Worm (Caenorhabditis elegans): ENCODE results near the gene mca-1.

The mca-1 gene

ce11 chrIV:9673683-9674336 lies 39.1 kb upstream of the mca-1 start:
- TF ChIP-seq ama-1 (optimal IDR thresholded peaks at IDR 0.05) (no peak), sea-1 (GFP tag; conservative IDR thresholded peaks at IDR 0.05) (no peak), B0310.2 (tag; optimal IDR thresholded peaks at IDR 0.05) (no peak), pes-1 (GFP tag; IDR thresholded peaks at IDR 0.05) (no peak), aly-1 (tag; optimal IDR thresholded peaks at IDR 0.05) (no peak), tbx-37 (GFP tag; conservative IDR thresholded peaks at IDR 0.05) (no peak), ets-7 (tag; optimal IDR thresholded peaks at IDR 0.05) (no peak), hmg-4 (GFP tag; optimal IDR thresholded peaks at IDR 0.05) (no peak), scrt-1 (GFP tag; IDR thresholded peaks at IDR 0.05) (no peak), ceh-36 (tag; optimal IDR thresholded peaks at IDR 0.05) (no peak), ceh-13 (GFP tag; optimal IDR thresholded peaks at IDR 0.05) (no peak), hmbx-1 (tag; optimal IDR thresholded peaks at IDR 0.05) (no peak), hnd-1 (tag; optimal IDR thresholded peaks at IDR 0.05) (no peak)

- TF ChIP-seq hnd-1 (tag; optimal IDR thresholded peaks at IDR 0.05) (no peak), aly-1 (tag; optimal IDR thresholded peaks at IDR 0.05) (no peak)
These were observed 38.5 kb upstream of the mca-1 start for ce11 chrIV:9673206-9673605.

- TF ChIP-seq scrt-1 (GFP tag; IDR thresholded peaks at IDR 0.05) (no peak), flt-1 (GFP tag; IDR thresholded peaks at IDR 0.05) (no peak), aly-1 (tag; optimal IDR thresholded peaks at IDR 0.05) (no peak), hmg-4 (GFP tag; optimal IDR thresholded peaks at IDR 0.05) (no peak), ceh-36 (tag; optimal IDR thresholded peaks at IDR 0.05) (no peak), hnd-1 (tag; optimal IDR thresholded peaks at IDR 0.05) (no peak)
These were observed 37.7 kb upstream of the mca-1 start for ce11 chrIV:9672434-9672833.

- TF ChIP-seq ama-1 (optimal IDR thresholded peaks at IDR 0.05): no peak
- no peak for TF ChIP-seq sea-1 (GFP tag; conservative IDR thresholded peaks at IDR 0.05)
- no peak for TF ChIP-seq hmbx-1 (tag; optimal IDR thresholded peaks at IDR 0.05)
- no peak for TF ChIP-seq tbx-37 (GFP tag; conservative IDR thresholded peaks at IDR 0.05)
- no peak for TF ChIP-seq tra-4 (tag; optimal IDR thresholded peaks at IDR 0.05)
- no peak for TF ChIP-seq tbx-11 (GFP tag; IDR thresholded peaks at IDR 0.05)
- TF ChIP-seq scrt-1 (GFP tag; IDR thresholded peaks at IDR 0.05): no peak
- no peak for TF ChIP-seq aly-1 (tag; optimal IDR thresholded peaks at IDR 0.05)
- no peak for TF ChIP-seq flt-1 (GFP tag; IDR thresholded peaks at IDR 0.05)
- no peak for TF ChIP-seq ceh-13 (GFP tag; optimal IDR thresholded peaks at IDR 0.05)
- no peak for TF ChIP-seq ets-7 (tag; optimal IDR thresholded peaks at IDR 0.05)
- TF ChIP-seq F13C5.2 (tag; optimal IDR thresholded peaks at IDR 0.05): no peak
These were observed 36.4 kb upstream of the mca-1 start for ce11 chrIV:9671001-9671652.

- TF ChIP-seq pes-1 (GFP tag; IDR thresholded peaks at IDR 0.05): no peak
- TF ChIP-seq F13C5.2 (tag; optimal IDR thresholded peaks at IDR 0.05): no peak
- no peak for TF ChIP-seq tra-4 (tag; optimal IDR thresholded peaks at IDR 0.05)
- TF ChIP-seq hmbx-1 (tag; optimal IDR thresholded peaks at IDR 0.05): no peak
- no peak for TF ChIP-seq ama-1 (optimal IDR thresholded peaks at IDR 0.05)
- TF ChIP-seq sea-1 (GFP tag; conservative IDR thresholded peaks at IDR 0.05): no peak
- no peak for TF ChIP-seq ets-7 (tag; optimal IDR thresholded peaks at IDR 0.05)
- TF ChIP-seq tbx-37 (GFP tag; conservative IDR thresholded peaks at IDR 0.05): no peak
- TF ChIP-seq tbx-11 (GFP tag; IDR thresholded peaks at IDR 0.05): no peak
These were observed 35.2 kb upstream of the mca-1 start for ce11 chrIV:9669969-9670368.

ce11 chrIV:9668103-9668672 lies 33.4 kb upstream of the mca-1 start:
- no peak for TF ChIP-seq tbx-11 (GFP tag; IDR thresholded peaks at IDR 0.05)
- no peak for TF ChIP-seq hmbx-1 (tag; optimal IDR thresholded peaks at IDR 0.05)
- TF ChIP-seq hnd-1 (tag; optimal IDR thresholded peaks at IDR 0.05): no peak
- TF ChIP-seq ama-1 (optimal IDR thresholded peaks at IDR 0.05): no peak
- no peak for TF ChIP-seq scrt-1 (GFP tag; IDR thresholded peaks at IDR 0.05)

ce11 chrIV:9667084-9667483 lies 32.3 kb upstream of the mca-1 start:
- TF ChIP-seq B0310.2 (tag; optimal IDR thresholded peaks at IDR 0.05): no peak
- no peak for TF ChIP-seq ets-7 (tag; optimal IDR thresholded peaks at IDR 0.05)
- TF ChIP-seq F13C5.2 (tag; optimal IDR thresholded peaks at IDR 0.05): no peak
- no peak for TF ChIP-seq ceh-36 (tag; optimal IDR thresholded peaks at IDR 0.05)
- no peak for TF ChIP-seq sea-1 (GFP tag; conservative IDR thresholded peaks at IDR 0.05)
- no peak for TF ChIP-seq ama-1 (optimal IDR thresholded peaks at IDR 0.05)
- no peak for TF ChIP-seq ceh-13 (GFP tag; optimal IDR thresholded peaks at IDR 0.05)
- no peak for TF ChIP-seq flt-1 (GFP tag; IDR thresholded peaks at IDR 0.05)
- TF ChIP-seq hmg-4 (GFP tag; optimal IDR thresholded peaks at IDR 0.05): no peak
- no peak for TF ChIP-seq hnd-1 (tag; optimal IDR thresholded peaks at IDR 0.05)
- TF ChIP-seq scrt-1 (GFP tag; IDR thresholded peaks at IDR 0.05): no peak
- TF ChIP-seq tbx-11 (GFP tag; IDR thresholded peaks at IDR 0.05): no peak
- no peak for TF ChIP-seq tbx-37 (GFP tag; conservative IDR thresholded peaks at IDR 0.05)
- TF ChIP-seq hmbx-1 (tag; optimal IDR thresholded peaks at IDR 0.05): no peak
- TF ChIP-seq pes-1 (GFP tag; IDR thresholded peaks at IDR 0.05): no peak

ce11 chrIV:9659999-9660398 lies 25.3 kb upstream of the mca-1 start:
- TF ChIP-seq tbx-37 (GFP tag; conservative IDR thresholded peaks at IDR 0.05) (no peak), pes-1 (GFP tag; IDR thresholded peaks at IDR 0.05) (no peak), hmbx-1 (tag; optimal IDR thresholded peaks at IDR 0.05) (no peak), F13C5.2 (tag; optimal IDR thresholded peaks at IDR 0.05) (no peak), ets-7 (tag; optimal IDR thresholded peaks at IDR 0.05) (no peak), aly-1 (tag; optimal IDR thresholded peaks at IDR 0.05) (no peak), ceh-13 (GFP tag; optimal IDR thresholded peaks at IDR 0.05) (no peak), ama-1 (optimal IDR thresholded peaks at IDR 0.05) (no peak), tbx-11 (GFP tag; IDR thresholded peaks at IDR 0.05) (no peak), scrt-1 (GFP tag; IDR thresholded peaks at IDR 0.05) (no peak), sea-1 (GFP tag; conservative IDR thresholded peaks at IDR 0.05) (no peak), hnd-1 (tag; optimal IDR thresholded peaks at IDR 0.05) (no peak)

Measured in whole organism, early embryonic.